Worm (Caenorhabditis elegans): ENCODE measurements around the gene Y82E9BL.18.

DNA sequence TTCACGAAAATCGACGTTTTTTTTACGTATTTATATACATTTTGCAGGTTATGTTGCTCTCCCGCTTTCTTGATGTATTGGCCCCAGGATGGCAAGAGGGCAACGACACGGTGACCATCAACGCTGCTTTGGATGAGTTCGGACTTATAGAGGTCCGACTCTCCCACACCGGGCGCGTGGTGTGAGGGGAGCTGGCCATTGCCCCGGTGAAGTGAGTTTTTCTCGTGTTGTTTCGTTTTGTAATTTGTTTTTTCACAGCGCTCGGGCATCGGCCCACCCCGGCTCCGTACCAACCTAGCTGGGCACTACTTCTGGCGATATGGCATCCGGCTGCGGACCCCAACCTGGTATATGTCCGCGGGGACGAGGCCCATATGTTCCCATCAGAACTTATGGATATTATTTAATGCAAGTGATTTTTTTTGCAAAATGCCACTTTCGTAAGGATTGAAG lies 47.8 kb downstream of the Y82E9BL.18 start, which contains the start of gene Y82E9BR.20:
- no peak for TF ChIP-seq lin-39 (tag; optimal IDR thresholded peaks at IDR 0.05)
- TF ChIP-seq unc-130 (GFP tag; optimal IDR thresholded peaks at IDR 0.05): no peak
- no peak for TF ChIP-seq ztf-11 (tag; optimal IDR thresholded peaks at IDR 0.05)
- TF ChIP-seq snpc-4 (tag; optimal IDR thresholded peaks at IDR 0.05): no peak
- TF ChIP-seq daf-12 (tag; optimal IDR thresholded peaks at IDR 0.05): no peak
- no peak for TF ChIP-seq nhr-76 (tag; optimal IDR thresholded peaks at IDR 0.05)
- TF ChIP-seq R02D3.7 (tag; optimal IDR thresholded peaks at IDR 0.05): no peak
- no peak for TF ChIP-seq fkh-10 (GFP tag; optimal IDR thresholded peaks at IDR 0.05)

Measured in whole organism, L4 larva.